Fruit fly (Drosophila melanogaster): ENCODE data around the gene myd.
A peak's percentile ranks its signal among the peaks of the same experiment; 100 is the strongest.

The myd gene

DNA sequence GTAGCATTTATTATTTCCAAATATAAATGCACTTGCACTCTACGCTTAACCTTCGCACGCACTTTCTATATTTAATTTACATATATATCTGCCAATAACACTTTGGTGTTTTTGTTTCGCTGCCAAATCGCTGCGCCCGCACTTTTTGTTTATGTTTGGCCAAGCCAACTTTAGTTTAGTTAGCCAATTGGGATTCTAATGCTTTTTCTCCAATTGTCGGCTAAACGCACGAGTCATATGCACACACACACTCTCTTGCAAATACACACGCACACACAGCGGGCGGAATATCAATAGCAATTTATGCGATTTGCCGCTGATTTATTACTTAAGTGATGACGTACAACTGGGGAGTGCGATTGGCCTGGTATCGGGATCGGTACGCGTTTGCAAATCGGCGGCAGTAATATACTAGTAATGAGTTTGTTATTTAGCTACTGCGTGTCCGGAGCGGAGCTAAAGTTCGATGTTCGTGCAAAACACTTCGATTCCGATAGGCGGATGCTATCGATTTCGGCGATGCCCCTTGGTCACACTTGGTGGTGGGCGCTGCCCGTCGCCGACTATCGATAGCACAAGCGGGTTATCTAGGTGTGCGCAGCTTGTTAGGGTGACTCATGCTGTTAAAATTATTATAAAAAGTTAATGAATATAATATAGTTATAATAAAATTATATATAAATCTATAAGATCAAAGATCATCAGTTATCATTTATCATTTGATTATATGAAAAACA lies 45.8 kb downstream of the myd start, which contains the start of gene vib (continued):
- no peak for TF ChIP-seq sc (optimal IDR thresholded peaks at IDR 0.05)
- no peak for TF ChIP-seq sc (GFP tag; optimal IDR thresholded peaks at IDR 0.05)
- no peak for TF ChIP-seq nom (GFP tag; optimal IDR thresholded peaks at IDR 0.05)
- peak; percentile 11 for TF ChIP-seq CG10654 (GFP tag; optimal IDR thresholded peaks at IDR 0.05)
- peak; percentile 34 for TF ChIP-seq NC2β (GFP tag; optimal IDR thresholded peaks at IDR 0.05)
- TF ChIP-seq sim (GFP tag; IDR thresholded peaks at IDR 0.05) = no peak
- 0 out of 2 replicates have a peak, but pooled peaks have one; percentile 34 for TF ChIP-seq CG1024 (GFP tag; IDR thresholded peaks at IDR 0.05)
- peak; percentile 15 for TF ChIP-seq pho (GFP tag; optimal IDR thresholded peaks at IDR 0.05)
- peak; percentile 43 for TF ChIP-seq Sox102F (GFP tag; optimal IDR thresholded peaks at IDR 0.05)
- peak; percentile 95 for TF ChIP-seq stwl (tag; optimal IDR thresholded peaks at IDR 0.05)
- no peak for TF ChIP-seq CG9437 (GFP tag; optimal IDR thresholded peaks at IDR 0.05)
- TF ChIP-seq maf-S (GFP tag; optimal IDR thresholded peaks at IDR 0.05) = no peak
- TF ChIP-seq oc (tag; optimal IDR thresholded peaks at IDR 0.05) = peak; percentile 14
- peak; percentile 43; the same call in 1 of the 2 replicates for TF ChIP-seq chm (GFP tag; IDR thresholded peaks at IDR 0.05)
- peak; percentile 70 for TF ChIP-seq kay (GFP tag; optimal IDR thresholded peaks at IDR 0.05)
- TF ChIP-seq repo (GFP tag; optimal IDR thresholded peaks at IDR 0.05) = no peak
- TF ChIP-seq CG6654 (GFP tag; optimal IDR thresholded peaks at IDR 0.05) = no peak
- peak; percentile 29; the same call in 1 of the 2 replicates for TF ChIP-seq stc (GFP tag; IDR thresholded peaks at IDR 0.05)
- peak; percentile 59 for TF ChIP-seq CG3847 (GFP tag; IDR thresholded peaks at IDR 0.05)
- no peak for TF ChIP-seq CG18599 (GFP tag; optimal IDR thresholded peaks at IDR 0.05)
- no peak for TF ChIP-seq Dad (GFP tag; optimal IDR thresholded peaks at IDR 0.05)
- TF ChIP-seq CG31441 (GFP tag; IDR thresholded peaks at IDR 0.05) = peak; percentile 77
- no peak for TF ChIP-seq Hr39 (optimal IDR thresholded peaks at IDR 0.05)
- no peak for TF ChIP-seq gt (GFP tag; IDR thresholded peaks at IDR 0.05)
- TF ChIP-seq pita (GFP tag; optimal IDR thresholded peaks at IDR 0.05) = no peak
- TF ChIP-seq CG17612 (GFP tag; IDR thresholded peaks at IDR 0.05) = no peak
- peak; percentile 28; the same call in 1 of the 2 replicates for TF ChIP-seq ap (GFP tag; IDR thresholded peaks at IDR 0.05)
- TF ChIP-seq BEAF-32 (GFP tag; optimal IDR thresholded peaks at IDR 0.05) = peak; percentile 86
- no peak for TF ChIP-seq fd64A (GFP tag; optimal IDR thresholded peaks at IDR 0.05)
- TF ChIP-seq lov (optimal IDR thresholded peaks at IDR 0.05) = no peak
- no peak for TF ChIP-seq lov (GFP tag; IDR thresholded peaks at IDR 0.05)
- peak; percentile 76 for TF ChIP-seq CG32532 (GFP tag; IDR thresholded peaks at IDR 0.05)
- no peak for TF ChIP-seq sd (tag; optimal IDR thresholded peaks at IDR 0.05)
- TF ChIP-seq otp (GFP tag; IDR thresholded peaks at IDR 0.05) = peak; percentile 73; the same call in 1 of the 3 replicates
- peak; percentile 10; the same call in 1 of the 2 replicates for TF ChIP-seq CG11085 (GFP tag; IDR thresholded peaks at IDR 0.05)
- TF ChIP-seq wor (GFP tag; IDR thresholded peaks at IDR 0.05) = no peak
- TF ChIP-seq CG12744 (GFP tag; optimal IDR thresholded peaks at IDR 0.05) = no peak
- TF ChIP-seq Med (GFP tag) = peak; percentile 91
- peak; percentile 76 for TF ChIP-seq CG2116 (GFP tag; optimal IDR thresholded peaks at IDR 0.05)
- no peak for TF ChIP-seq jing (GFP tag; optimal IDR thresholded peaks at IDR 0.05)
- TF ChIP-seq ara (GFP tag; IDR thresholded peaks at IDR 0.05) = peak; percentile 23; the same call in 1 of the 2 replicates
- TF ChIP-seq Meics (GFP tag; optimal IDR thresholded peaks at IDR 0.05) = peak; percentile 53
- peak; percentile 57; the same call in 1 of the 2 replicates for TF ChIP-seq cas (GFP tag; IDR thresholded peaks at IDR 0.05)
- no peak for TF ChIP-seq NK7.1 (GFP tag; optimal IDR thresholded peaks at IDR 0.05)
- TF ChIP-seq CG17359 (tag; optimal IDR thresholded peaks at IDR 0.05) = no peak
- TF ChIP-seq CG8944 (GFP tag; optimal IDR thresholded peaks at IDR 0.05) = no peak
- TF ChIP-seq br (optimal IDR thresholded peaks at IDR 0.05) = no peak
- no peak for TF ChIP-seq toy (GFP tag; IDR thresholded peaks at IDR 0.05)
- TF ChIP-seq tio (GFP tag; optimal IDR thresholded peaks at IDR 0.05) = no peak
- no peak for TF ChIP-seq usp (GFP tag; optimal IDR thresholded peaks at IDR 0.05)
- TF ChIP-seq Poxn (GFP tag; IDR thresholded peaks at IDR 0.05) = no peak
- TF ChIP-seq CG3995 (GFP tag; optimal IDR thresholded peaks at IDR 0.05) = peak; percentile 45
